Fruit fly (Drosophila melanogaster) whole organism, adult: Measurements from ENCODE around the gene Uev1A.
A peak's percentile ranks its signal among the peaks of the same experiment; 100 is the strongest.

Experiments
- CG7045 ChIP-seq: fragments of 200-800 bp; sonication (Bioruptor generic); optimal IDR thresholded peaks from 2 replicates; lab custom pipeline; 2017; ENCODE audit warnings: missing biosample characterization, mild to moderate bottlenecking, missing genetic modification characterization
- CG7101 ChIP-seq: fragments of 200-800 bp; sonication (Bioruptor generic); optimal IDR thresholded peaks from 2 replicates; lab custom pipeline; 2018; ENCODE audit warnings: missing biosample characterization, mild to moderate bottlenecking, missing genetic modification characterization, moderate library complexity
- Hr96 ChIP-seq: fragments of 200-800 bp; sonication (Bioruptor generic); optimal IDR thresholded peaks from 2 replicates; lab custom pipeline; 2016; ENCODE audit warnings: missing biosample characterization, missing genetic modification characterization
- Mnt ChIP-seq: fragments of 200-800 bp; sonication (Bioruptor generic); optimal IDR thresholded peaks from 2 replicates; lab custom pipeline; 2016; ENCODE audit warnings: missing biosample characterization, mild to moderate bottlenecking, missing genetic modification characterization
- bab1 ChIP-seq: fragments of 200-800 bp; sonication (Bioruptor generic); optimal IDR thresholded peaks from 3 replicates; lab custom pipeline; 2019; ENCODE audit warnings: missing biosample characterization, mild to moderate bottlenecking, missing genetic modification characterization, moderate library complexity
- kay ChIP-seq: fragments of 200-800 bp; sonication (Bioruptor generic); peaks from one replicate; lab custom pipeline; 2016; ENCODE audit warnings: missing biosample characterization, missing genetic modification characterization, borderline replicate concordance
- toe ChIP-seq: fragments of 200-800 bp; sonication (Bioruptor generic); optimal IDR thresholded peaks from 2 replicates; lab custom pipeline; 2016; ENCODE audit warnings: missing biosample characterization, missing genetic modification characterization

- TF ChIP-seq kay (GFP tag; lab: Kevin White, UChicago): peak; percentile 66
- TF ChIP-seq CG7045 (GFP tag; lab: Kevin White, UChicago): peak; percentile 91
- peak; percentile 96 for TF ChIP-seq bab1 (GFP tag; lab: Kevin White, UChicago)
- TF ChIP-seq CG7101 (tag; lab: Kevin White, UChicago): peak; percentile 96
- peak; percentile 60 for TF ChIP-seq Mnt (GFP tag; lab: Kevin White, UChicago)
- peak; percentile 51 for TF ChIP-seq toe (GFP tag; lab: Kevin White, UChicago)
- TF ChIP-seq Hr96 (GFP tag; lab: Kevin White, UChicago): no peak
These were observed 10.8 kb downstream of the Uev1A start, which contains the start of gene CG46456 for dm6 chr3L:5355074-5355790.
